Worm (Caenorhabditis elegans) whole organism, late embryonic: ENCODE measurements around the gene W02A2.9.

Experiments used
- C08G9.2 ChIP-seq: sonication (generic microtip); optimal IDR thresholded peaks from 2 replicates; lab custom pipeline; 2016; ENCODE audit warnings: mild to moderate bottlenecking, missing genetic modification characterization, moderate library complexity, missing compliant biosample characterization
- C38D4.7 ChIP-seq: fragments of 200-800 bp; sonication (Bioruptor generic); optimal IDR thresholded peaks from 2 replicates; lab custom pipeline; 2018; ENCODE audit warnings: mild to moderate bottlenecking, missing genetic modification characterization, moderate library complexity, missing compliant biosample characterization
- F13H6.1 ChIP-seq: sonication (generic microtip); optimal IDR thresholded peaks from 2 replicates; lab custom pipeline; 2016; ENCODE audit warnings: missing genetic modification characterization, missing compliant biosample characterization
- T23F11.4 ChIP-seq: fragments of 200-800 bp; sonication (Bioruptor generic); optimal IDR thresholded peaks from 2 replicates; lab custom pipeline; 2018; ENCODE audit warnings: mild to moderate bottlenecking, missing genetic modification characterization, missing compliant biosample characterization
- ahr-1 ChIP-seq: sonication (generic microtip); optimal IDR thresholded peaks from 2 replicates; lab custom pipeline; 2016; ENCODE audit warnings: missing genetic modification characterization, missing compliant biosample characterization
- ama-1 ChIP-seq: fragments of 150-350 bp; optimal IDR thresholded peaks from 2 replicates; lab custom pipeline; 2014
- ceh-22 ChIP-seq: sonication (generic microtip); optimal IDR thresholded peaks from 2 replicates; lab custom pipeline; 2017; ENCODE audit warnings: missing biosample characterization, missing genetic modification characterization
- ceh-24 ChIP-seq: sonication (generic microtip); optimal IDR thresholded peaks from 2 replicates; lab custom pipeline; 2016; ENCODE audit warnings: mild to moderate bottlenecking, missing genetic modification characterization, missing compliant biosample characterization
- ceh-31 ChIP-seq: sonication (generic microtip); optimal IDR thresholded peaks from 2 replicates; lab custom pipeline; 2016; ENCODE audit warnings: missing genetic modification characterization, missing compliant biosample characterization
- ceh-34 ChIP-seq: sonication (generic microtip); optimal IDR thresholded peaks from 2 replicates; lab custom pipeline; 2016; ENCODE audit warnings: mild to moderate bottlenecking, missing genetic modification characterization, missing compliant biosample characterization
- ceh-9 ChIP-seq: sonication (generic microtip); optimal IDR thresholded peaks from 2 replicates; lab custom pipeline; 2016; ENCODE audit warnings: mild to moderate bottlenecking, missing genetic modification characterization, inconsistent platforms, missing compliant biosample characterization
- che-1 ChIP-seq: sonication (generic microtip); optimal IDR thresholded peaks from 2 replicates; lab custom pipeline; 2016; ENCODE audit warnings: mild to moderate bottlenecking, missing genetic modification characterization, missing compliant biosample characterization
- ets-4 ChIP-seq: sonication (generic microtip); optimal IDR thresholded peaks from 2 replicates; lab custom pipeline; 2016; ENCODE audit warnings: missing genetic modification characterization, missing compliant biosample characterization
- eyg-1 ChIP-seq: sonication (generic microtip); optimal IDR thresholded peaks from 2 replicates; lab custom pipeline; 2016; ENCODE audit warnings: missing genotype, missing genetic modification characterization, missing compliant biosample characterization
- fkh-10 ChIP-seq: fragments of 150-350 bp; optimal IDR thresholded peaks from 2 replicates; lab custom pipeline; 2014; ENCODE audit warnings: missing biosample characterization, missing genetic modification reagents, missing genetic modification characterization
- fkh-6 ChIP-seq: sonication (generic microtip); optimal IDR thresholded peaks from 2 replicates; lab custom pipeline; 2016; ENCODE audit warnings: missing genetic modification characterization, missing compliant biosample characterization
- gmeb-2 ChIP-seq: sonication (generic microtip); optimal IDR thresholded peaks from 2 replicates; lab custom pipeline; 2016; ENCODE audit warnings: missing genetic modification characterization, inconsistent platforms, missing compliant biosample characterization
- hlh-13 ChIP-seq: fragments of 200-800 bp; sonication (Bioruptor generic); optimal IDR thresholded peaks from 2 replicates; lab custom pipeline; 2018; ENCODE audit warnings: mild to moderate bottlenecking, missing genetic modification characterization, missing compliant biosample characterization
- hlh-30 ChIP-seq: sonication (generic microtip); optimal IDR thresholded peaks from 2 replicates; lab custom pipeline; 2017; ENCODE audit warnings: antibody characterized with exemption, missing genetic modification characterization, missing compliant biosample characterization; ENCODE audit not compliant: insufficient read depth
- lim-6 ChIP-seq: sonication (generic microtip); optimal IDR thresholded peaks from 2 replicates; lab custom pipeline; 2016; ENCODE audit warnings: missing genetic modification characterization, missing compliant biosample characterization
- lin-11 ChIP-seq: fragments of 200-800 bp; sonication (Bioruptor generic); optimal IDR thresholded peaks from 2 replicates; lab custom pipeline; 2018; ENCODE audit warnings: mild to moderate bottlenecking, missing genetic modification characterization, missing compliant biosample characterization
- mec-3 ChIP-seq: sonication (generic microtip); optimal IDR thresholded peaks from 2 replicates; lab custom pipeline; 2016; ENCODE audit warnings: borderline replicate concordance, missing genetic modification characterization, missing compliant biosample characterization
- nhr-11 ChIP-seq: fragments of 150-350 bp; optimal IDR thresholded peaks from 2 replicates; lab custom pipeline; 2014; ENCODE audit warnings: missing biosample characterization, missing genetic modification characterization
- npax-4 ChIP-seq: sonication (generic microtip); optimal IDR thresholded peaks from 2 replicates; lab custom pipeline; 2016; ENCODE audit warnings: missing genetic modification characterization, missing compliant biosample characterization
- pag-3 ChIP-seq: sonication (generic microtip); optimal IDR thresholded peaks from 2 replicates; lab custom pipeline; 2016; ENCODE audit warnings: missing compliant biosample characterization, missing genetic modification characterization, borderline replicate concordance
- pax-1 ChIP-seq: fragments of 150-350 bp; optimal IDR thresholded peaks from 2 replicates; lab custom pipeline; 2014; ENCODE audit warnings: missing biosample characterization, missing genetic modification characterization
- pros-1 ChIP-seq: fragments of 150-350 bp; optimal IDR thresholded peaks from 2 replicates; lab custom pipeline; 2014; ENCODE audit warnings: missing biosample characterization, missing genetic modification reagents, missing genetic modification characterization
- ref-2 ChIP-seq: sonication (generic microtip); optimal IDR thresholded peaks from 2 replicates; lab custom pipeline; 2016; ENCODE audit warnings: missing genetic modification characterization, missing compliant biosample characterization
- tbx-7 ChIP-seq: sonication (generic microtip); optimal IDR thresholded peaks from 2 replicates; lab custom pipeline; 2016; ENCODE audit warnings: missing genotype, missing genetic modification characterization, missing compliant biosample characterization
- ttx-3 ChIP-seq: sonication (generic microtip); optimal IDR thresholded peaks from 2 replicates; lab custom pipeline; 2016; ENCODE audit warnings: missing genetic modification reagents, missing genetic modification characterization, missing compliant biosample characterization
- unc-3 ChIP-seq, 2 experiments: fragments of 200-800 bp in 1 of 2; sonication (Bioruptor generic) in 1 of 2; sonication (generic microtip) in 1 of 2; conservative IDR thresholded peaks in 1 of 2; optimal IDR thresholded peaks in 1 of 2; 2 replicates each; pipeline versions ENCODE4 v1.3.6 to Lab custom; 2016 to 2022; ENCODE audit warnings: missing compliant biosample characterization in 2 of 2, missing genetic modification characterization in 2 of 2, missing genetic modification reagents in 1 of 2
- unc-86 ChIP-seq: sonication (generic microtip); optimal IDR thresholded peaks from 2 replicates; lab custom pipeline; 2016; ENCODE audit warnings: missing genetic modification characterization, missing compliant biosample characterization
- zip-5 ChIP-seq: sonication (generic microtip); optimal IDR thresholded peaks from 2 replicates; lab custom pipeline; 2016; ENCODE audit warnings: missing genetic modification characterization, missing compliant biosample characterization

Gene W02A2.9

ce11 chrIV:13353143-13353773 lies 5.8 kb downstream of the W02A2.9 start, which contains the start of the genes rec-8 and mex-5:
Gene rec-8 (minus strand): TSS chrIV:13353193.
Gene mex-5 (plus strand): TSS chrIV:13353723.
- TF ChIP-seq ref-2 (tag; lab: Kevin White, UChicago) (no peak), unc-3 (GFP tag; conservative IDR thresholded peaks at IDR 0.05; lab: Robert Waterston, UW) (no peak), unc-3 (tag; optimal IDR thresholded peaks at IDR 0.05; lab: Kevin White, UChicago) (no peak)

- TF ChIP-seq tbx-7 (tag; lab: Kevin White, UChicago) (no peak), unc-86 (tag; lab: Kevin White, UChicago) (no peak), gmeb-2 (no peak), ttx-3 (tag; lab: Kevin White, UChicago) (no peak), lin-11 (tag; lab: Kevin White, UChicago) (no peak), npax-4 (no peak), ahr-1 (tag; lab: Kevin White, UChicago) (no peak), hlh-30 (tag; lab: Kevin White, UChicago) (no peak), che-1 (tag; lab: Kevin White, UChicago) (no peak), C38D4.7 (GFP tag; lab: Kevin White, UChicago) (no peak), hlh-13 (GFP tag; lab: Kevin White, UChicago) (no peak), ceh-24 (no peak), lim-6 (tag; lab: Kevin White, UChicago) (no peak), T23F11.4 (GFP tag; lab: Kevin White, UChicago) (no peak), ets-4 (tag; lab: Kevin White, UChicago) (no peak), ceh-34 (no peak), fkh-10 (no peak), ceh-22 (tag; lab: Kevin White, UChicago) (no peak), zip-5 (tag; lab: Kevin White, UChicago) (no peak), fkh-6 (no peak)
- TF ChIP-seq, all 69 proteins: peak for 0
Measured at ce11 chrIV:13354044-13354443, 6.6 kb downstream of the W02A2.9 start.

ce11 chrIV:13356005-13356404 lies 8.5 kb downstream of the W02A2.9 start:
- TF ChIP-seq pros-1 (tag; lab: Kevin White, UChicago) (no peak), gmeb-2 (no peak), C08G9.2 (no peak)

ce11 chrIV:13358488-13358887 lies 11.0 kb downstream of the W02A2.9 start, which contains the start of gene W02A2.8:
Gene W02A2.8 (minus strand): TSS chrIV:13358588.
- no peak for TF ChIP-seq ama-1 (lab: Kevin White, UChicago)

ce11 chrIV:13360144-13360543 lies 12.7 kb downstream of the W02A2.9 start, which contains the start of gene Y62E10A.3:
Gene Y62E10A.3 (minus strand): TSS chrIV:13360244.
- no peak for TF ChIP-seq pag-3 (tag; lab: Kevin White, UChicago)
- no peak for TF ChIP-seq unc-3 (GFP tag; conservative IDR thresholded peaks at IDR 0.05; lab: Robert Waterston, UW)
- TF ChIP-seq unc-3 (tag; optimal IDR thresholded peaks at IDR 0.05; lab: Kevin White, UChicago): no peak
- TF ChIP-seq F13H6.1 (tag; lab: Kevin White, UChicago): no peak
- no peak for TF ChIP-seq mec-3 (tag; lab: Kevin White, UChicago)
- no peak for TF ChIP-seq ceh-22 (tag; lab: Kevin White, UChicago)
- no peak for TF ChIP-seq C08G9.2
- TF ChIP-seq pax-1 (tag; lab: Kevin White, UChicago): no peak
- no peak for TF ChIP-seq hlh-13 (GFP tag; lab: Kevin White, UChicago)
- no peak for TF ChIP-seq nhr-11 (tag; lab: Kevin White, UChicago)
- TF ChIP-seq fkh-6: no peak
- no peak for TF ChIP-seq ceh-9
- no peak for TF ChIP-seq ceh-31 (tag; lab: Kevin White, UChicago)
- no peak for TF ChIP-seq eyg-1
